Fruit fly (Drosophila melanogaster) whole organism, prepupa: Measurements from ENCODE around the gene CG3698.

Experiments used
- Blimp-1 ChIP-seq: fragments of 200-800 bp; sonication (Bioruptor generic); optimal IDR thresholded peaks from 3 replicates; lab custom pipeline; 2017; ENCODE audit warnings: missing biosample characterization, missing genetic modification characterization, mild to moderate bottlenecking, moderate library complexity, missing genetic modification reagents
- CG10631 ChIP-seq: fragments of 200-800 bp; sonication (Bioruptor generic); optimal IDR thresholded peaks from 2 replicates; lab custom pipeline; 2016; ENCODE audit warnings: missing biosample characterization, missing genetic modification characterization
- CG10669 ChIP-seq: fragments of 200-800 bp; sonication (Bioruptor generic); optimal IDR thresholded peaks from 3 replicates; lab custom pipeline; 2018; ENCODE audit warnings: missing biosample characterization, mild to moderate bottlenecking, missing genetic modification characterization, moderate library complexity
- CG11294 ChIP-seq: fragments of 200-800 bp; sonication (Bioruptor generic); IDR thresholded peaks from 2 replicates; pipeline ENCODE4 v1.3.6; 2022; ENCODE audit warnings: missing biosample characterization, missing genetic modification characterization
- CG11762 ChIP-seq: fragments of 200-800 bp; sonication (Bioruptor generic); optimal IDR thresholded peaks from 3 replicates; lab custom pipeline; 2016; ENCODE audit warnings: missing biosample characterization, missing genetic modification characterization; ENCODE audit not compliant: insufficient read depth
- CG15336 ChIP-seq: fragments of 200-800 bp; sonication (Bioruptor generic); IDR thresholded peaks from 2 replicates; pipeline ENCODE4 v1.3.6; 2022; ENCODE audit warnings: missing biosample characterization, missing genetic modification characterization
- CG16779 ChIP-seq: fragments of 200-800 bp; sonication (Bioruptor generic); optimal IDR thresholded peaks from 3 replicates; lab custom pipeline; 2017; ENCODE audit warnings: missing biosample characterization, mild to moderate bottlenecking, missing genetic modification characterization
- CG31627 ChIP-seq: fragments of 200-800 bp; sonication (Bioruptor generic); optimal IDR thresholded peaks from 3 replicates; lab custom pipeline; 2016; ENCODE audit warnings: missing biosample characterization, missing genetic modification characterization
- CG32006 ChIP-seq: fragments of 200-800 bp; sonication (Bioruptor generic); optimal IDR thresholded peaks from 3 replicates; lab custom pipeline; 2017; ENCODE audit warnings: missing biosample characterization, mild to moderate bottlenecking, missing genetic modification characterization
- CG34406 ChIP-seq: fragments of 200-800 bp; sonication (Bioruptor generic); optimal IDR thresholded peaks from 3 replicates; lab custom pipeline; 2016; ENCODE audit warnings: missing biosample characterization, missing genetic modification characterization
- CG3919 ChIP-seq: fragments of 200-800 bp; sonication (Bioruptor generic); optimal IDR thresholded peaks from 3 replicates; lab custom pipeline; 2016; ENCODE audit warnings: missing biosample characterization, missing genetic modification characterization
- CG6276 ChIP-seq: fragments of 200-800 bp; sonication (Bioruptor generic); optimal IDR thresholded peaks from 2 replicates; lab custom pipeline; 2017; ENCODE audit warnings: missing biosample characterization, mild to moderate bottlenecking, missing genetic modification characterization
- CG6792 ChIP-seq: fragments of 200-800 bp; sonication (Bioruptor generic); optimal IDR thresholded peaks from 3 replicates; lab custom pipeline; 2016; ENCODE audit warnings: missing biosample characterization, missing genetic modification characterization
- CG6808 ChIP-seq: fragments of 200-800 bp; sonication (Bioruptor generic); optimal IDR thresholded peaks from 3 replicates; lab custom pipeline; 2017; ENCODE audit warnings: missing biosample characterization, missing genetic modification characterization, mild to moderate bottlenecking, moderate library complexity, missing genetic modification reagents
- CG8119 ChIP-seq: fragments of 200-800 bp; sonication (Bioruptor generic); IDR thresholded peaks from 3 replicates; pipeline ENCODE4 v1.3.6; 2022; ENCODE audit warnings: missing biosample characterization, missing genetic modification characterization
- CG8319 ChIP-seq: fragments of 200-800 bp; sonication (Bioruptor generic); optimal IDR thresholded peaks from 3 replicates; lab custom pipeline; 2016; ENCODE audit warnings: missing biosample characterization, missing genetic modification characterization
- CG8632 ChIP-seq: fragments of 200-800 bp; sonication (Bioruptor generic); optimal IDR thresholded peaks from 3 replicates; lab custom pipeline; 2016; ENCODE audit warnings: missing biosample characterization, missing genetic modification characterization
- CG9139 ChIP-seq: fragments of 200-800 bp; sonication (Bioruptor generic); optimal IDR thresholded peaks from 3 replicates; lab custom pipeline; 2017; ENCODE audit warnings: missing biosample characterization, mild to moderate bottlenecking, missing genetic modification characterization
- Eip75B ChIP-seq: fragments of 200-800 bp; sonication (Bioruptor generic); optimal IDR thresholded peaks from 3 replicates; lab custom pipeline; 2016; ENCODE audit warnings: missing biosample characterization, missing genetic modification characterization
- Eip78C ChIP-seq: fragments of 200-800 bp; sonication (Bioruptor generic); peaks from one replicate; lab custom pipeline; 2016; ENCODE audit warnings: missing biosample characterization, missing genetic modification characterization
- Ets21C ChIP-seq: fragments of 200-800 bp; sonication (Bioruptor generic); optimal IDR thresholded peaks from 3 replicates; lab custom pipeline; 2016; ENCODE audit warnings: missing biosample characterization, missing genetic modification characterization
- Gug ChIP-seq: fragments of 200-800 bp; sonication (Bioruptor generic); IDR thresholded peaks from 2 replicates; pipeline ENCODE4 v1.3.6; 2022; ENCODE audit warnings: missing biosample characterization, missing genetic modification characterization
- Hr39 ChIP-seq: fragments of 200-800 bp; sonication (Bioruptor generic); optimal IDR thresholded peaks from 2 replicates; lab custom pipeline; 2016; ENCODE audit warnings: missing biosample characterization, missing genetic modification characterization
- Hr4 ChIP-seq: fragments of 200-800 bp; sonication (Bioruptor generic); optimal IDR thresholded peaks from 3 replicates; lab custom pipeline; 2016; ENCODE audit warnings: missing biosample characterization, missing genetic modification characterization
- Met ChIP-seq: fragments of 200-800 bp; sonication (Bioruptor generic); optimal IDR thresholded peaks from 3 replicates; lab custom pipeline; 2016; ENCODE audit warnings: missing biosample characterization, missing genetic modification characterization
- OdsH ChIP-seq: fragments of 200-800 bp; sonication (Bioruptor generic); optimal IDR thresholded peaks from 3 replicates; lab custom pipeline; 2016; ENCODE audit warnings: missing biosample characterization, missing genetic modification characterization
- Smox ChIP-seq: fragments of 200-800 bp; sonication (Bioruptor generic); optimal IDR thresholded peaks from 3 replicates; lab custom pipeline; 2016; ENCODE audit warnings: missing biosample characterization, missing genetic modification characterization
- Sox102F ChIP-seq: fragments of 200-800 bp; sonication (Bioruptor generic); optimal IDR thresholded peaks from 2 replicates; lab custom pipeline; 2016; ENCODE audit warnings: missing biosample characterization, mild to moderate bottlenecking, missing genetic modification characterization
- Sox14 ChIP-seq: fragments of 200-800 bp; sonication (Bioruptor generic); optimal IDR thresholded peaks from 3 replicates; lab custom pipeline; 2016; ENCODE audit warnings: missing biosample characterization, missing genetic modification characterization
- Sox15 ChIP-seq: fragments of 200-800 bp; sonication (Bioruptor generic); optimal IDR thresholded peaks from 3 replicates; lab custom pipeline; 2016; ENCODE audit warnings: missing biosample characterization, missing genetic modification characterization
- acj6 ChIP-seq: fragments of 200-800 bp; sonication (Bioruptor generic); optimal IDR thresholded peaks from 3 replicates; lab custom pipeline; 2016; ENCODE audit warnings: missing biosample characterization, missing genetic modification characterization
- cyc ChIP-seq: fragments of 200-800 bp; sonication (Bioruptor generic); optimal IDR thresholded peaks from 3 replicates; lab custom pipeline; 2016; ENCODE audit warnings: missing biosample characterization, missing genetic modification characterization
- dsx ChIP-seq: fragments of 200-800 bp; optimal IDR thresholded peaks from 3 replicates; lab custom pipeline; 2019; ENCODE audit warnings: missing biosample characterization, mild to moderate bottlenecking, missing genetic modification characterization, moderate library complexity; ENCODE audit not compliant: poor library complexity, severe bottlenecking
- esn ChIP-seq: fragments of 200-800 bp; sonication (Bioruptor generic); optimal IDR thresholded peaks from 2 replicates; lab custom pipeline; 2016; ENCODE audit warnings: missing biosample characterization, mild to moderate bottlenecking, missing genetic modification characterization, moderate library complexity
- lz ChIP-seq: fragments of 200-800 bp; sonication (Bioruptor generic); optimal IDR thresholded peaks from 3 replicates; lab custom pipeline; 2016; ENCODE audit warnings: missing biosample characterization, missing genetic modification characterization
- net ChIP-seq: fragments of 200-800 bp; sonication (Bioruptor generic); optimal IDR thresholded peaks from 3 replicates; lab custom pipeline; 2016; ENCODE audit warnings: missing biosample characterization, missing genetic modification characterization
- pdm3 ChIP-seq: fragments of 200-800 bp; sonication (Bioruptor generic); optimal IDR thresholded peaks from 3 replicates; lab custom pipeline; 2016; ENCODE audit warnings: missing biosample characterization, missing genetic modification characterization
- salr ChIP-seq, 2 experiments: fragments of 200-800 bp; sonication (Bioruptor generic); optimal IDR thresholded peaks; 3 replicates each; lab custom pipeline; 2016 to 2018; ENCODE audit warnings: missing biosample characterization in 2 of 2, missing genetic modification characterization in 2 of 2, mild to moderate bottlenecking in 1 of 2
- svp ChIP-seq: fragments of 200-800 bp; sonication (Bioruptor generic); peaks from one replicate; lab custom pipeline; 2016; ENCODE audit warnings: missing biosample characterization, missing genetic modification characterization
- topi ChIP-seq: fragments of 200-800 bp; sonication (Bioruptor generic); optimal IDR thresholded peaks from 3 replicates; lab custom pipeline; 2016; ENCODE audit warnings: missing biosample characterization, missing genetic modification characterization

Gene CG3698

DNA sequence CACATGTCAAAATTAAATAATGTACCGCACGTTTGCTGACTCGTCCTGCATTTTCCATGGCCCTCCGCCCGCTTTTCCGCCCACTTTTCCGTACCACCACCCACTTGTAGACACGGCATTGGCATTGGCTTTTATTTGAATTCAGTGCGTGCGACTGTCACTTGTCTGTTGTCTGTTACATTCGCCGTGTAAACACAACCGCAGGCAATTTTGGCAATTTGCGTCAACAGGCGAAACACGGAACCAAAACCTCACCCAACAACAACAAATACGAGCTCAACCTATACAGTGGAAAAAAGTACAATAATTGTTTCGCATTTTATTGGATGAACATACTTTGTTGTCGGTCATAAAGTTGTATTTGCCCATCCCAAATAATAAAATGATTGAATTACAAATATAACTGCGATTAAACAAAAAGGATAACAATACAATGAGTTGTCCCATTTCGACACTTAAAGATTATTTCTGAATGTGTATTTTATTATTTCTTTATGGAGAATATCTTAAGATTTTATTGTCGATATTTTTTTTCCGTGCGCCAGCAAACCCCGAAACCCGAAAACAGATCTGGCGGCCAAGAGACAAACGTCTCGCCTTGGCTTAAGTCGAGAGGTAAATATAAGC, 50.8 kb downstream of the CG3698 start:
- TF ChIP-seq CG8319 (GFP tag; lab: Kevin White, UChicago): no peak
- TF ChIP-seq esn (GFP tag; lab: Kevin White, UChicago): peak; percentile 60
- no peak for TF ChIP-seq salr (GFP tag; optimal IDR thresholded peaks at IDR 0.05; lab: Kevin White, UChicago)
- TF ChIP-seq Sox14 (GFP tag; lab: Kevin White, UChicago): peak; percentile 2
- no peak for TF ChIP-seq dsx
- TF ChIP-seq OdsH (GFP tag; lab: Kevin White, UChicago): peak; percentile 3
- peak; percentile 90 for TF ChIP-seq Eip78C
- TF ChIP-seq CG31627 (GFP tag; lab: Kevin White, UChicago): peak; percentile 47
- peak; percentile 44; the same call in 1 of the 3 replicates for TF ChIP-seq CG8119 (GFP tag; lab: Robert Waterston, UW)
- peak; percentile 15 for TF ChIP-seq Eip75B (GFP tag; lab: Kevin White, UChicago)
- TF ChIP-seq cyc (GFP tag; lab: Kevin White, UChicago): peak; percentile 28
- TF ChIP-seq CG6276 (GFP tag; lab: Kevin White, UChicago): peak; percentile 13
- peak; percentile 59 for TF ChIP-seq Sox102F
- TF ChIP-seq net (GFP tag; lab: Kevin White, UChicago): peak; percentile 10
- peak; percentile 48 for TF ChIP-seq svp (GFP tag; lab: Kevin White, UChicago)
- peak; percentile 16 for TF ChIP-seq Blimp-1 (GFP tag; lab: Kevin White, UChicago)
- TF ChIP-seq CG32006: peak; percentile 21
- peak; percentile 33 for TF ChIP-seq Smox
- no peak for TF ChIP-seq CG6808 (GFP tag; lab: Kevin White, UChicago)
- TF ChIP-seq CG6792: peak; percentile 41
- peak; percentile 57 for TF ChIP-seq lz
- TF ChIP-seq CG15336 (GFP tag; lab: Robert Waterston, UW): no peak
- TF ChIP-seq CG16779: no peak
- TF ChIP-seq CG11762 (GFP tag; lab: Kevin White, UChicago): peak; percentile 24
- TF ChIP-seq acj6 (GFP tag; lab: Kevin White, UChicago): peak; percentile 26
- no peak for TF ChIP-seq Sox15 (GFP tag; lab: Kevin White, UChicago)
- TF ChIP-seq CG9139 (GFP tag; lab: Kevin White, UChicago): no peak
- TF ChIP-seq Met (GFP tag; lab: Kevin White, UChicago): peak; percentile 51
- no peak for TF ChIP-seq CG11294 (GFP tag; lab: Robert Waterston, UW)
- TF ChIP-seq CG10669: peak; percentile 3
- peak; percentile 13 for TF ChIP-seq CG10631 (GFP tag; lab: Kevin White, UChicago)
- TF ChIP-seq Hr4: peak; percentile 38
- TF ChIP-seq pdm3 (GFP tag; lab: Kevin White, UChicago): peak; percentile 38
- no peak for TF ChIP-seq Gug (GFP tag; lab: Robert Waterston, UW)
- peak; percentile 28 for TF ChIP-seq CG3919 (GFP tag; lab: Kevin White, UChicago)
- peak; percentile 52 for TF ChIP-seq topi (GFP tag; lab: Kevin White, UChicago)
- TF ChIP-seq CG8632 (GFP tag; lab: Kevin White, UChicago): peak; percentile 26
- peak; percentile 22 for TF ChIP-seq CG34406
- TF ChIP-seq Ets21C (GFP tag; lab: Kevin White, UChicago): peak; percentile 10
- TF ChIP-seq Hr39 (GFP tag; lab: Kevin White, UChicago): peak; percentile 36
- TF ChIP-seq, all 60 proteins: peak for 30
